Worm (Caenorhabditis elegans) whole organism, L4 larva: ENCODE data around the gene T01C8.2.

Experiments used
- D1046.2 ChIP-seq: fragments of 200-800 bp; sonication (Bioruptor generic); IDR thresholded peaks from 2 replicates; pipeline ENCODE4 v1.3.6; 2022; ENCODE audit warnings: missing genetic modification characterization, missing compliant biosample characterization
- F10B5.3 ChIP-seq: sonication (generic microtip); optimal IDR thresholded peaks from 2 replicates; lab custom pipeline; 2016; ENCODE audit warnings: mild to moderate bottlenecking, missing genetic modification characterization, missing compliant biosample characterization
- F26F4.8 ChIP-seq: fragments of 200-800 bp; sonication (Bioruptor generic); conservative IDR thresholded peaks from 2 replicates; pipeline ENCODE4 v1.3.6; 2022; ENCODE audit warnings: missing genetic modification characterization, missing compliant biosample characterization
- F37D6.2 ChIP-seq: sonication (generic microtip); optimal IDR thresholded peaks from 2 replicates; lab custom pipeline; 2016; ENCODE audit warnings: mild to moderate bottlenecking, missing genetic modification characterization, missing compliant biosample characterization
- F44E2.7 ChIP-seq: fragments of 200-800 bp; sonication (Bioruptor generic); IDR thresholded peaks from 2 replicates; pipeline ENCODE4 v2.1.2; 2022; ENCODE audit warnings: missing genetic modification characterization, missing compliant biosample characterization
- F49E8.2 ChIP-seq: sonication (generic microtip); optimal IDR thresholded peaks from 2 replicates; lab custom pipeline; 2016; ENCODE audit warnings: missing compliant biosample characterization, mild to moderate bottlenecking, missing genetic modification characterization, borderline replicate concordance
- Y48G9A.11 ChIP-seq: fragments of 200-800 bp; sonication (Bioruptor generic); IDR thresholded peaks from 2 replicates; pipeline ENCODE4 v1.3.6; 2022; ENCODE audit warnings: missing genetic modification reagents, missing genetic modification characterization, missing compliant biosample characterization
- Y75B8A.6 ChIP-seq: fragments of 200-800 bp; sonication (Bioruptor generic); IDR thresholded peaks from 2 replicates; pipeline ENCODE4 v1.3.6; 2022; ENCODE audit warnings: missing genetic modification reagents, missing genetic modification characterization, missing compliant biosample characterization
- ZK546.5 ChIP-seq, 2 experiments: sonication (generic microtip); optimal IDR thresholded peaks; 2 replicates each; lab custom pipeline; 2017; ENCODE audit warnings: missing biosample characterization in 2 of 2, missing genetic modification characterization in 2 of 2
- aha-1 ChIP-seq: fragments of 150-350 bp; peaks from one replicate; lab custom pipeline; 2014; ENCODE audit warnings: missing biosample characterization, missing genetic modification characterization
- aly-2 ChIP-seq: sonication (generic microtip); optimal IDR thresholded peaks from 2 replicates; lab custom pipeline; 2018; ENCODE audit warnings: missing biosample characterization, missing genetic modification characterization
- attf-4 ChIP-seq: sonication (generic microtip); optimal IDR thresholded peaks from 3 replicates; lab custom pipeline; 2017; ENCODE audit warnings: missing biosample characterization, missing genetic modification characterization
- ceh-44 ChIP-seq: fragments of 200-800 bp; sonication (Bioruptor generic); IDR thresholded peaks from 2 replicates; pipeline ENCODE4 v1.3.6; 2022; ENCODE audit warnings: missing genetic modification reagents, missing genetic modification characterization, missing compliant biosample characterization
- ctbp-1 ChIP-seq: fragments of 200-800 bp; sonication (Bioruptor generic); IDR thresholded peaks from 2 replicates; pipeline ENCODE4 v1.3.6; 2022; ENCODE audit warnings: missing genetic modification reagents, missing genetic modification characterization, missing compliant biosample characterization
- daf-12 ChIP-seq: fragments of 150-350 bp; optimal IDR thresholded peaks from 2 replicates; lab custom pipeline; 2014; ENCODE audit warnings: missing biosample characterization, missing genetic modification reagents, missing genetic modification characterization
- daf-16 ChIP-seq, 3 experiments: sonication (generic microtip); optimal IDR thresholded peaks; 2 replicates each; lab custom pipeline; 2016 to 2017; ENCODE audit warnings: missing genetic modification characterization in 3 of 3, missing genetic modification reagents in 3 of 3, mild to moderate bottlenecking in 2 of 3, missing compliant biosample characterization in 2 of 3, missing biosample characterization in 1 of 3, moderate library complexity in 1 of 3
- daf-19 ChIP-seq: fragments of 200-800 bp; sonication (Bioruptor generic); conservative IDR thresholded peaks from 2 replicates; pipeline ENCODE4 v1.3.6; 2022; ENCODE audit warnings: missing genetic modification characterization, missing compliant biosample characterization
- daf-8 ChIP-seq: fragments of 200-800 bp; sonication (Bioruptor generic); IDR thresholded peaks from 2 replicates; pipeline ENCODE4 v1.3.6; 2022; ENCODE audit warnings: missing genetic modification characterization, missing compliant biosample characterization
- dmd-6 ChIP-seq: fragments of 200-800 bp; sonication (Bioruptor generic); IDR thresholded peaks from 2 replicates; pipeline ENCODE4 v1.3.6; 2022; ENCODE audit warnings: missing genetic modification reagents, missing genetic modification characterization, missing compliant biosample characterization
- dmd-8 ChIP-seq: fragments of 200-800 bp; sonication (Bioruptor generic); IDR thresholded peaks from 2 replicates; pipeline ENCODE4 v1.3.6; 2022; ENCODE audit warnings: missing genetic modification characterization, missing compliant biosample characterization
- dmd-9 ChIP-seq: fragments of 200-800 bp; sonication (Bioruptor generic); IDR thresholded peaks from 2 replicates; pipeline ENCODE4 v1.3.6; 2022; ENCODE audit warnings: missing genetic modification reagents, missing genetic modification characterization, missing compliant biosample characterization
- dpl-1 ChIP-seq: fragments of 150-350 bp; optimal IDR thresholded peaks from 2 replicates; lab custom pipeline; 2014; ENCODE audit warnings: missing biosample characterization, missing genetic modification reagents, missing genetic modification characterization
- fos-1 ChIP-seq: fragments of 150-350 bp; optimal IDR thresholded peaks from 2 replicates; lab custom pipeline; 2014; ENCODE audit warnings: missing biosample characterization, missing genetic modification characterization
- hif-1 ChIP-seq, 2 experiments: sonication (generic microtip); optimal IDR thresholded peaks; 2 replicates each; lab custom pipeline; 2016 to 2017; ENCODE audit warnings: missing compliant biosample characterization in 2 of 2, missing genetic modification characterization in 2 of 2, missing genetic modification reagents in 2 of 2, missing genotype in 2 of 2, mild to moderate bottlenecking in 1 of 2
- hlh-30 ChIP-seq: sonication (generic microtip); optimal IDR thresholded peaks from 2 replicates; lab custom pipeline; 2017; ENCODE audit warnings: antibody characterized with exemption, mild to moderate bottlenecking, missing genetic modification characterization, missing compliant biosample characterization; ENCODE audit not compliant: insufficient read depth
- jun-1 ChIP-seq: fragments of 150-350 bp; optimal IDR thresholded peaks from 2 replicates; lab custom pipeline; 2014; ENCODE audit warnings: missing biosample characterization, missing genetic modification reagents, missing genetic modification characterization
- lim-7 ChIP-seq: fragments of 200-800 bp; sonication (Bioruptor generic); IDR thresholded peaks from 2 replicates; pipeline ENCODE4 v1.3.6; 2022; ENCODE audit warnings: missing genetic modification characterization, missing compliant biosample characterization
- lin-1 ChIP-seq: fragments of 200-800 bp; sonication (Bioruptor generic); IDR thresholded peaks from 2 replicates; pipeline ENCODE4 v1.3.6; 2022; ENCODE audit warnings: missing genetic modification reagents, missing genetic modification characterization, missing compliant biosample characterization
- lin-29 ChIP-seq: fragments of 200-800 bp; sonication (Bioruptor generic); IDR thresholded peaks from 2 replicates; pipeline ENCODE4 v1.3.6; 2022; ENCODE audit warnings: missing genetic modification reagents, missing genetic modification characterization, missing compliant biosample characterization
- lin-38 ChIP-seq: fragments of 200-800 bp; sonication (Bioruptor generic); IDR thresholded peaks from 2 replicates; pipeline ENCODE4 v1.3.6; 2022; ENCODE audit warnings: missing genetic modification reagents, missing genetic modification characterization, missing compliant biosample characterization
- lin-39 ChIP-seq: fragments of 150-350 bp; optimal IDR thresholded peaks from 2 replicates; lab custom pipeline; 2014; ENCODE audit warnings: missing biosample characterization, missing genetic modification reagents, missing genetic modification characterization
- mep-1 ChIP-seq: fragments of 150-350 bp; sonication (generic microtip); optimal IDR thresholded peaks from 3 replicates; lab custom pipeline; 2014; ENCODE audit warnings: missing biosample characterization, missing genetic modification characterization
- mes-2 ChIP-seq: sonication (generic microtip); optimal IDR thresholded peaks from 2 replicates; lab custom pipeline; 2016; ENCODE audit warnings: missing genotype, mild to moderate bottlenecking, missing genetic modification characterization, missing compliant biosample characterization; ENCODE audit not compliant: poor library complexity, severe bottlenecking
- mxl-3 ChIP-seq: fragments of 200-800 bp; sonication (Bioruptor generic); optimal IDR thresholded peaks from 2 replicates; lab custom pipeline; 2018; ENCODE audit warnings: mild to moderate bottlenecking, missing genetic modification characterization, missing compliant biosample characterization
- nhr-11 ChIP-seq: fragments of 150-350 bp; optimal IDR thresholded peaks from 2 replicates; lab custom pipeline; 2014; ENCODE audit warnings: missing biosample characterization, missing genetic modification characterization
- nhr-25 ChIP-seq: sonication (generic microtip); optimal IDR thresholded peaks from 2 replicates; lab custom pipeline; 2017; ENCODE audit warnings: missing genetic modification characterization, mild to moderate bottlenecking, missing compliant biosample characterization, antibody characterized with exemption, moderate library complexity, borderline replicate concordance; ENCODE audit not compliant: insufficient read depth
- nhr-28 ChIP-seq: fragments of 150-350 bp; optimal IDR thresholded peaks from 2 replicates; lab custom pipeline; 2014; ENCODE audit warnings: missing biosample characterization, missing genetic modification characterization
- nhr-48 ChIP-seq: sonication (generic microtip); optimal IDR thresholded peaks from 2 replicates; lab custom pipeline; 2016; ENCODE audit warnings: mild to moderate bottlenecking, missing genetic modification characterization, missing compliant biosample characterization
- nhr-6 ChIP-seq: fragments of 150-350 bp; optimal IDR thresholded peaks from 2 replicates; lab custom pipeline; 2014; ENCODE audit warnings: missing biosample characterization, missing genetic modification characterization
- nhr-77 ChIP-seq: fragments of 150-350 bp; optimal IDR thresholded peaks from 2 replicates; lab custom pipeline; 2014; ENCODE audit warnings: missing biosample characterization, missing genetic modification characterization
- rbr-2 ChIP-seq: sonication (generic microtip); optimal IDR thresholded peaks from 2 replicates; lab custom pipeline; 2016; ENCODE audit warnings: missing genotype, missing genetic modification characterization, missing compliant biosample characterization
- saeg-2 ChIP-seq: fragments of 200-800 bp; sonication (Bioruptor generic); IDR thresholded peaks from 2 replicates; pipeline ENCODE4 v1.3.6; 2022; ENCODE audit warnings: missing genetic modification reagents, missing genetic modification characterization, missing compliant biosample characterization
- sdz-12 ChIP-seq: fragments of 200-800 bp; sonication (Bioruptor generic); optimal IDR thresholded peaks from 2 replicates; lab custom pipeline; 2018; ENCODE audit warnings: mild to moderate bottlenecking, missing genetic modification characterization, missing compliant biosample characterization
- snpc-1.2 ChIP-seq: fragments of 200-800 bp; sonication (Bioruptor generic); IDR thresholded peaks from 2 replicates; pipeline ENCODE4 v1.3.6; 2022; ENCODE audit warnings: missing genetic modification reagents, missing genetic modification characterization, missing compliant biosample characterization
- snpc-4 ChIP-seq: fragments of 150-350 bp; optimal IDR thresholded peaks from 2 replicates; lab custom pipeline; 2014; ENCODE audit warnings: missing biosample characterization, missing genetic modification characterization
- spr-1 ChIP-seq: sonication (generic microtip); optimal IDR thresholded peaks from 2 replicates; lab custom pipeline; 2016; ENCODE audit warnings: mild to moderate bottlenecking, missing genetic modification characterization, missing compliant biosample characterization
- spr-3 ChIP-seq: fragments of 200-800 bp; sonication (Bioruptor generic); optimal IDR thresholded peaks from 2 replicates; lab custom pipeline; 2018; ENCODE audit warnings: mild to moderate bottlenecking, missing genetic modification characterization, missing compliant biosample characterization
- tra-1 ChIP-seq: fragments of 200-800 bp; sonication (Bioruptor generic); IDR thresholded peaks from 2 replicates; pipeline ENCODE4 v1.3.6; 2022; ENCODE audit warnings: missing genetic modification reagents, missing genetic modification characterization, missing compliant biosample characterization
- unc-130 ChIP-seq: sonication (generic microtip); optimal IDR thresholded peaks from 2 replicates; lab custom pipeline; 2016; ENCODE audit warnings: missing genetic modification reagents, missing genetic modification characterization, missing compliant biosample characterization
- zfp-2 ChIP-seq: sonication (generic microtip); optimal IDR thresholded peaks from 2 replicates; lab custom pipeline; 2016; ENCODE audit warnings: mild to moderate bottlenecking, missing genetic modification characterization, missing compliant biosample characterization
- zip-11 ChIP-seq: fragments of 200-800 bp; sonication (Bioruptor generic); IDR thresholded peaks from 2 replicates; pipeline ENCODE4 v1.3.6; 2022; ENCODE audit warnings: missing genetic modification characterization, missing compliant biosample characterization

Gene T01C8.2

ce11 chrX:16799065-16799663, 12.9 kb downstream of the T01C8.2 start (continued):
- TF ChIP-seq F44E2.7 (GFP tag; lab: Robert Waterston, UW) (no peak), lin-39 (tag; lab: Kevin White, UChicago) (no peak), snpc-4 (tag; lab: Kevin White, UChicago) (no peak), zfp-2 (tag; lab: Kevin White, UChicago) (no peak), dpl-1 (GFP tag; lab: Kevin White, UChicago) (no peak), aly-2 (tag; lab: Kevin White, UChicago) (no peak), Y48G9A.11 (GFP tag; lab: Robert Waterston, UW) (no peak), dmd-9 (GFP tag; lab: Robert Waterston, UW) (no peak), snpc-1.2 (GFP tag; lab: Robert Waterston, UW) (no peak), lin-1 (GFP tag; lab: Robert Waterston, UW) (no peak), ceh-44 (no peak), unc-130 (GFP tag; lab: Kevin White, UChicago) (no peak), mep-1 (peak; percentile 84), fos-1 (tag; lab: Kevin White, UChicago) (no peak), nhr-77 (tag; lab: Kevin White, UChicago) (no peak), daf-19 (GFP tag; lab: Robert Waterston, UW) (no peak), F26F4.8 (GFP tag; lab: Robert Waterston, UW) (no peak), lin-29 (no peak), jun-1 (tag; lab: Kevin White, UChicago) (no peak), dmd-8 (GFP tag; lab: Robert Waterston, UW) (no peak), lim-7 (GFP tag; lab: Robert Waterston, UW) (no peak), D1046.2 (GFP tag; lab: Robert Waterston, UW) (no peak), F37D6.2 (no peak), mxl-3 (GFP tag; lab: Kevin White, UChicago) (peak; percentile 81), rbr-2 (tag; lab: Kevin White, UChicago) (peak; percentile 68), mes-2 (tag; lab: Kevin White, UChicago) (peak; percentile 63), aha-1 (tag; lab: Kevin White, UChicago) (peak; percentile 34), nhr-28 (tag; lab: Kevin White, UChicago) (peak; percentile 72), daf-12 (tag; lab: Kevin White, UChicago) (no peak), daf-16 (GFP tag; optimal IDR thresholded peaks at IDR 0.05; lab: Kevin White, UChicago) (peak in 1 of 2 experiments; percentile 50), daf-16 (tag; optimal IDR thresholded peaks at IDR 0.05; lab: Kevin White, UChicago) (peak; percentile 40), saeg-2 (GFP tag; lab: Robert Waterston, UW) (no peak), lin-38 (no peak), nhr-11 (peak; percentile 12), spr-3 (GFP tag; lab: Kevin White, UChicago) (no peak), zip-11 (GFP tag; lab: Robert Waterston, UW) (no peak), Y75B8A.6 (GFP tag; lab: Robert Waterston, UW) (no peak), attf-4 (tag; lab: Kevin White, UChicago) (no peak), tra-1 (GFP tag; lab: Robert Waterston, UW) (no peak), spr-1 (tag; lab: Kevin White, UChicago) (peak; percentile 5), dmd-6 (GFP tag; lab: Robert Waterston, UW) (peak; percentile 21; the same call in 1 of the 2 replicates), ZK546.5 (tag; optimal IDR thresholded peaks at IDR 0.05; lab: Kevin White, UChicago) (no peak), nhr-25 (tag; lab: Kevin White, UChicago) (no peak), F49E8.2 (no peak), hlh-30 (peak; percentile 71), F10B5.3 (tag; lab: Kevin White, UChicago) (no peak), hif-1 (tag; optimal IDR thresholded peaks at IDR 0.05; lab: Kevin White, UChicago) (peak in 1 of 2 experiments; percentile 23), ctbp-1 (no peak), nhr-6 (tag; lab: Kevin White, UChicago) (peak; percentile 67), nhr-48 (tag; lab: Kevin White, UChicago) (no peak), daf-8 (GFP tag; lab: Robert Waterston, UW) (no peak), sdz-12 (GFP tag; lab: Kevin White, UChicago) (no peak)
